Fruit fly (Drosophila melanogaster): Measurements from ENCODE around the gene milt.

milt gene

dm6 chr2L:7026308-7026707, 11.3 kb upstream of the milt start (continued):
- TF ChIP-seq CG18262 (tag; optimal IDR thresholded peaks at IDR 0.05): no peak
- TF ChIP-seq CG6791 (GFP tag; IDR thresholded peaks at IDR 0.05; ENCODE audit: partially characterized antibody): peak; percentile 37; the same call in 1 of the 3 replicates
- TF ChIP-seq sens (GFP tag): peak; percentile 0
- TF ChIP-seq ci (GFP tag; IDR thresholded peaks at IDR 0.05): 0 out of 3 replicates have a peak, but pooled peaks have one; percentile 39
- TF ChIP-seq CG9437 (GFP tag; optimal IDR thresholded peaks at IDR 0.05): no peak
- no peak for TF ChIP-seq disco-r (GFP tag; optimal IDR thresholded peaks at IDR 0.05)
- TF ChIP-seq ara (GFP tag; IDR thresholded peaks at IDR 0.05): 0 out of 2 replicates have a peak, but pooled peaks have one; percentile 20

dm6 chr2L:7026988-7027908, 10.4 kb upstream of the milt start, which contains the start of the genes CG31908 and MME1:
TSS of gene CG31908 (minus strand) at chr2L:7027389.
TSS of gene MME1 (plus strand) at chr2L:7027526.
- TF ChIP-seq CG13624 (GFP tag; optimal IDR thresholded peaks at IDR 0.05) (peak; percentile 35), fd102C (GFP tag; optimal IDR thresholded peaks at IDR 0.05) (no peak), CG2120 (GFP tag; optimal IDR thresholded peaks at IDR 0.05) (peak; percentile 61), slbo (GFP tag; IDR thresholded peaks at IDR 0.05) (peak; percentile 45; the same call in 1 of the 2 replicates), Bgb (GFP tag; IDR thresholded peaks at IDR 0.05; ENCODE audit: partially characterized antibody) (peak; percentile 79), Chrac-16 (GFP tag; optimal IDR thresholded peaks at IDR 0.05) (peak; percentile 16), zen (tag; optimal IDR thresholded peaks at IDR 0.05) (peak; percentile 62), Antp (GFP tag; optimal IDR thresholded peaks at IDR 0.05) (peak; percentile 30), cg (GFP tag; optimal IDR thresholded peaks at IDR 0.05) (no peak), CG10267 (tag; optimal IDR thresholded peaks at IDR 0.05) (peak; percentile 41), CG7372 (GFP tag; IDR thresholded peaks at IDR 0.05) (no peak), CG31441 (GFP tag; IDR thresholded peaks at IDR 0.05) (no peak), nerfin-1 (tag; optimal IDR thresholded peaks at IDR 0.05) (peak; percentile 53), Scr (GFP tag; IDR thresholded peaks at IDR 0.05; ENCODE audit: partially characterized antibody) (peak; percentile 85), Myb (GFP tag; optimal IDR thresholded peaks at IDR 0.05) (peak; percentile 31), NK7.1 (GFP tag; optimal IDR thresholded peaks at IDR 0.05) (no peak), D19A (tag; optimal IDR thresholded peaks at IDR 0.05) (no peak), HLH4C (GFP tag; IDR thresholded peaks at IDR 0.05; ENCODE audit: partially characterized antibody) (peak; percentile 92), h (optimal IDR thresholded peaks at IDR 0.05) (no peak), CG10654 (GFP tag; optimal IDR thresholded peaks at IDR 0.05) (no peak), CG9876 (GFP tag; optimal IDR thresholded peaks at IDR 0.05) (no peak), Ravus (GFP tag; IDR thresholded peaks at IDR 0.05) (no peak), p53 (GFP tag; optimal IDR thresholded peaks at IDR 0.05) (no peak), CG10543 (GFP tag; optimal IDR thresholded peaks at IDR 0.05) (no peak), sna (GFP tag; IDR thresholded peaks at IDR 0.05; ENCODE audit: partially characterized antibody) (peak; percentile 82), CG3726 (GFP tag; IDR thresholded peaks at IDR 0.05) (no peak), trem (tag; optimal IDR thresholded peaks at IDR 0.05) (peak; percentile 56), Fer1 (GFP tag; optimal IDR thresholded peaks at IDR 0.05) (peak; percentile 17), nerfin-2 (GFP tag; IDR thresholded peaks at IDR 0.05; ENCODE audit: partially characterized antibody) (peak; percentile 91), Ets97D (GFP tag; optimal IDR thresholded peaks at IDR 0.05) (peak; percentile 71), CkIIα-i1 (GFP tag; IDR thresholded peaks at IDR 0.05) (no peak), MTF-1 (GFP tag; optimal IDR thresholded peaks at IDR 0.05; ENCODE audit: borderline replicate concordance) (no peak), row (GFP tag; IDR thresholded peaks at IDR 0.05) (peak; percentile 41; the same call in 1 of the 3 replicates), CG4360 (GFP tag; IDR thresholded peaks at IDR 0.05) (peak; percentile 99), lilli (GFP tag; optimal IDR thresholded peaks at IDR 0.05) (peak; percentile 53), ham (GFP tag; IDR thresholded peaks at IDR 0.05) (no peak), CG7963 (GFP tag; IDR thresholded peaks at IDR 0.05; ENCODE audit: partially characterized antibody) (peak; percentile 69; the same call in 2 of the 3 replicates), Trl (optimal IDR thresholded peaks at IDR 0.05) (no peak), Trl (GFP tag; optimal IDR thresholded peaks at IDR 0.05) (peak; percentile 25), gfzf (GFP tag; optimal IDR thresholded peaks at IDR 0.05) (peak; percentile 12), CG6791 (GFP tag; IDR thresholded peaks at IDR 0.05; ENCODE audit: partially characterized antibody) (peak; percentile 76; the same call in 2 of the 3 replicates)
